1 fruit fly cellular context compared by ENCODE assay signal in the genomic region with DNA sequence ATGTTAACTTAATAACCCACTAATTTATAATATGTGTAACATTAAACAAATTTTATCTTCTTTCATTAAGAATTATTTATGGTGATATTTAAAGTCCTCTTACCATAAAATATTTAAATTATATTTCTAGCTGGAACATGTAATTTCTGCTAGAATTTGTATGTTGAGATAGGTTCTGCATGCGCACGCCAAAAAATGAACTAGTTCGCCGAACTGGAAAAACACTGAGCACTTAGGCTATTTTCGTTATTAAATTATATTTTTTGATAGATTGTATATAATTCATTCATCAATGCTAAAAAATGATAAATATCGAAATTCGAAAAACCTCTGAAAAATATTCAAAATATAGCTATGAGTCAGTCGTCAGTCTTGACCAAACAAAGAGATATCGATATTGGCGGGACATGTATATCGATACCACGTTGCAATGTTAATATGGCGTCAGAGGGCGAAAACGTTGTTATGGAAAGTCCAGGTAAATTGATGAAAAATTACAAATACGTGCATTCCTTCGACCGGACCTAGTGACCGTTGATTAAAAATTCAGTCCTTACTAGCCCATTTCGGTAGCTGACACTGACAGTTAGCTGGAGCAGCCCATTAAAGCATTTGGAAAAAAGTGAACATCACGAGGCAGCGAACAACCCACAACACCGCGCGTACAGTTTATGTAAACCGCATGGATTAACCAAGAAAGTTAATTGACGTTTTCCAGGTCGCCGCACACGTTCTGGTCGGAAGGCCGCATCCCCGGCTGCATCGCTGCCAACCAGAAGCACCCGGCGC.
TF ChIP-seq lines count a peak whose summit lies in the region.

A gene (plus strand): TSS at position 426 of the 789 bp plus-strand sequence.

TF ChIP-seq in whole organism, embryonic, 481 proteins besides CTCF, POLR2A, EP300 and RAD21 (continued from another document and continues in another):
- TF ChIP-seq CG9932 (GFP tag; IDR thresholded peaks at IDR 0.05; lab: Robert Waterston, UW) (peak; percentile 64), CoRest (tag; optimal IDR thresholded peaks at IDR 0.05; lab: Kevin White, UChicago) (peak; percentile 32), mld (GFP tag; IDR thresholded peaks at IDR 0.05; lab: Robert Waterston, UW; ENCODE audit: partially characterized antibody) (peak; percentile 63; the same call in 2 of the 3 replicates), CG6689 (GFP tag; IDR thresholded peaks at IDR 0.05; lab: Robert Waterston, UW) (peak; percentile 47; the same call in 1 of the 2 replicates), dpn (GFP tag; optimal IDR thresholded peaks at IDR 0.05; lab: Kevin White, UChicago) (peak in 1 of 2 experiments; percentile 50), CG12155 (GFP tag; optimal IDR thresholded peaks at IDR 0.05; lab: Kevin White, UChicago) (peak; percentile 6), Dp (GFP tag; optimal IDR thresholded peaks at IDR 0.05; lab: Kevin White, UChicago) (peak; percentile 23), gem (tag; optimal IDR thresholded peaks at IDR 0.05; lab: Kevin White, UChicago) (no peak), crol (GFP tag; IDR thresholded peaks at IDR 0.05; lab: Robert Waterston, UW) (no peak), NfI (GFP tag; optimal IDR thresholded peaks at IDR 0.05; lab: Kevin White, UChicago) (no peak), CG14710 (tag; optimal IDR thresholded peaks at IDR 0.05; lab: Kevin White, UChicago) (peak; percentile 30), tna (GFP tag; IDR thresholded peaks at IDR 0.05; lab: Robert Waterston, UW; ENCODE audit: partially characterized antibody) (peak; percentile 49; the same call in 1 of the 2 replicates), CG34422 (GFP tag; IDR thresholded peaks at IDR 0.05; lab: Robert Waterston, UW) (peak; percentile 60), Pdp1 (GFP tag; optimal IDR thresholded peaks at IDR 0.05; lab: Kevin White, UChicago) (peak in 1 of 2 experiments; percentile 72), CG7372 (GFP tag; IDR thresholded peaks at IDR 0.05; lab: Robert Waterston, UW) (peak; percentile 21; the same call in 1 of the 2 replicates), CG13775 (GFP tag; optimal IDR thresholded peaks at IDR 0.05; lab: Kevin White, UChicago) (peak; percentile 14), Hr39 (optimal IDR thresholded peaks at IDR 0.05; lab: Kevin White, UChicago) (no peak), pan (optimal IDR thresholded peaks at IDR 0.05; lab: Kevin White, UChicago) (no peak), pan (GFP tag; optimal IDR thresholded peaks at IDR 0.05 in 1 of 2, IDR thresholded peaks at IDR 0.05 in 1 of 2) (peak in 1 of 2 experiments; percentile 55), org-1 (GFP tag; optimal IDR thresholded peaks at IDR 0.05; lab: Kevin White, UChicago) (no peak), dm (GFP tag; optimal IDR thresholded peaks at IDR 0.05; lab: Kevin White, UChicago) (peak; percentile 55), BEAF-32 (GFP tag; optimal IDR thresholded peaks at IDR 0.05; lab: Kevin White, UChicago) (peak; percentile 75), CG10267 (tag; optimal IDR thresholded peaks at IDR 0.05; lab: Kevin White, UChicago) (peak; percentile 16), al (GFP tag; IDR thresholded peaks at IDR 0.05; lab: Robert Waterston, UW) (peak; percentile 46; the same call in 1 of the 2 replicates), HmgZ (tag; optimal IDR thresholded peaks at IDR 0.05; lab: Kevin White, UChicago) (peak; percentile 24), esg (GFP tag; conservative IDR thresholded peaks at IDR 0.05; lab: Robert Waterston, UW) (0 out of 2 replicates have a peak, but pooled peaks have one; percentile 20), CG9215 (GFP tag; IDR thresholded peaks at IDR 0.05; lab: Robert Waterston, UW) (0 out of 2 replicates have a peak, but pooled peaks have one; percentile 8), az2 (GFP tag; optimal IDR thresholded peaks at IDR 0.05; lab: Kevin White, UChicago) (peak; percentile 11), CG12219 (GFP tag; optimal IDR thresholded peaks at IDR 0.05; lab: Kevin White, UChicago) (no peak), CG13424 (tag; optimal IDR thresholded peaks at IDR 0.05; lab: Kevin White, UChicago) (peak; percentile 34), unc-4 (GFP tag; IDR thresholded peaks at IDR 0.05; lab: Robert Waterston, UW; ENCODE audit: partially characterized antibody) (peak; percentile 74), Dll (GFP tag; IDR thresholded peaks at IDR 0.05; lab: Robert Waterston, UW; ENCODE audit: partially characterized antibody) (peak; percentile 84), vvl (GFP tag; IDR thresholded peaks at IDR 0.05; lab: Robert Waterston, UW) (peak; percentile 77), emc (GFP tag; optimal IDR thresholded peaks at IDR 0.05; lab: Kevin White, UChicago) (no peak), CG15514 (GFP tag; optimal IDR thresholded peaks at IDR 0.05; lab: Kevin White, UChicago) (peak; percentile 98), Asciz (GFP tag; optimal IDR thresholded peaks at IDR 0.05; lab: Kevin White, UChicago) (no peak), maf-S (GFP tag; optimal IDR thresholded peaks at IDR 0.05; lab: Kevin White, UChicago) (no peak), Taf1 (GFP tag; IDR thresholded peaks at IDR 0.05; lab: Robert Waterston, UW) (0 out of 2 replicates have a peak, but pooled peaks have one; percentile 20), Xrp1 (GFP tag; IDR thresholded peaks at IDR 0.05; lab: Robert Waterston, UW) (peak; percentile 54; the same call in 1 of the 2 replicates), bsh (GFP tag; optimal IDR thresholded peaks at IDR 0.05; lab: Kevin White, UChicago) (peak in 1 of 2 experiments; percentile 32), CG14667 (GFP tag; IDR thresholded peaks at IDR 0.05; lab: Robert Waterston, UW) (peak; percentile 38), CG12391 (tag; optimal IDR thresholded peaks at IDR 0.05; lab: Kevin White, UChicago) (peak; percentile 51), CG16813 (GFP tag; IDR thresholded peaks at IDR 0.05; lab: Robert Waterston, UW; ENCODE audit: partially characterized antibody) (peak; percentile 73), MESR4 (GFP tag; optimal IDR thresholded peaks at IDR 0.05; lab: Kevin White, UChicago) (peak; percentile 79), Sry-β (GFP tag; optimal IDR thresholded peaks at IDR 0.05; lab: Kevin White, UChicago) (peak; percentile 92), ken (GFP tag; IDR thresholded peaks at IDR 0.05; lab: Robert Waterston, UW) (peak; percentile 44; the same call in 1 of the 3 replicates), Dad (GFP tag; optimal IDR thresholded peaks at IDR 0.05; lab: Kevin White, UChicago) (no peak), Ada2b (GFP tag; IDR thresholded peaks at IDR 0.05; lab: Robert Waterston, UW) (peak; percentile 29; the same call in 1 of the 2 replicates), kay (GFP tag; optimal IDR thresholded peaks at IDR 0.05; lab: Kevin White, UChicago) (peak; percentile 60), gsb-n (tag; optimal IDR thresholded peaks at IDR 0.05; lab: Kevin White, UChicago) (no peak), slbo (GFP tag; IDR thresholded peaks at IDR 0.05; lab: Robert Waterston, UW) (peak; percentile 72), lilli (GFP tag; optimal IDR thresholded peaks at IDR 0.05; lab: Kevin White, UChicago) (peak; percentile 51), CG2120 (GFP tag; optimal IDR thresholded peaks at IDR 0.05; lab: Kevin White, UChicago) (peak; percentile 17), phol (tag; optimal IDR thresholded peaks at IDR 0.05; lab: Kevin White, UChicago) (peak; percentile 99), CG7963 (GFP tag; IDR thresholded peaks at IDR 0.05; lab: Robert Waterston, UW; ENCODE audit: partially characterized antibody) (peak; percentile 31; the same call in 1 of the 3 replicates), YL-1 (GFP tag; optimal IDR thresholded peaks at IDR 0.05; lab: Kevin White, UChicago) (peak; percentile 54), zen (tag; optimal IDR thresholded peaks at IDR 0.05; lab: Kevin White, UChicago) (no peak), sisA (GFP tag; IDR thresholded peaks at IDR 0.05; lab: Robert Waterston, UW) (peak; percentile 22; the same call in 1 of the 2 replicates), GATAe (GFP tag; conservative IDR thresholded peaks at IDR 0.05; lab: Robert Waterston, UW) (no peak), CG11456 (GFP tag; IDR thresholded peaks at IDR 0.05; lab: Robert Waterston, UW) (0 out of 3 replicates have a peak, but pooled peaks have one; percentile 47), CG8388 (GFP tag; optimal IDR thresholded peaks at IDR 0.05; lab: Kevin White, UChicago) (peak; percentile 10), CG17829 (tag; optimal IDR thresholded peaks at IDR 0.05; lab: Kevin White, UChicago) (peak; percentile 11), CG11085 (GFP tag; IDR thresholded peaks at IDR 0.05; lab: Robert Waterston, UW) (no peak), CG9727 (GFP tag; optimal IDR thresholded peaks at IDR 0.05; lab: Kevin White, UChicago) (peak; percentile 12), slou (GFP tag; optimal IDR thresholded peaks at IDR 0.05; lab: Kevin White, UChicago) (peak; percentile 6), row (GFP tag; IDR thresholded peaks at IDR 0.05; lab: Robert Waterston, UW) (peak; percentile 81), CG2678 (tag; optimal IDR thresholded peaks at IDR 0.05; lab: Kevin White, UChicago) (no peak), CG32772 (GFP tag; IDR thresholded peaks at IDR 0.05; lab: Robert Waterston, UW) (peak; percentile 44), amos (GFP tag; IDR thresholded peaks at IDR 0.05; lab: Robert Waterston, UW; ENCODE audit: partially characterized antibody) (peak; percentile 72), CG6272 (GFP tag; IDR thresholded peaks at IDR 0.05; lab: Robert Waterston, UW) (0 out of 2 replicates have a peak, but pooled peaks have one; percentile 9), nerfin-2 (GFP tag; IDR thresholded peaks at IDR 0.05; lab: Robert Waterston, UW; ENCODE audit: partially characterized antibody) (peak; percentile 32), sens (GFP tag; lab: Kevin White, UChicago) (peak; percentile 64), CG12104 (GFP tag; optimal IDR thresholded peaks at IDR 0.05; lab: Kevin White, UChicago) (peak; percentile 22), Dref (GFP tag; IDR thresholded peaks at IDR 0.05; lab: Robert Waterston, UW) (peak; percentile 79), Neu2 (GFP tag; optimal IDR thresholded peaks at IDR 0.05; lab: Kevin White, UChicago; ENCODE audit: borderline replicate concordance) (no peak), CG4617 (GFP tag; optimal IDR thresholded peaks at IDR 0.05; lab: Kevin White, UChicago; ENCODE audit: borderline replicate concordance) (peak; percentile 50), Eip74EF (GFP tag; optimal IDR thresholded peaks at IDR 0.05; lab: Kevin White, UChicago) (no peak), ranshi (GFP tag; IDR thresholded peaks at IDR 0.05; lab: Robert Waterston, UW) (peak; percentile 43; the same call in 1 of the 2 replicates), CG32532 (GFP tag; IDR thresholded peaks at IDR 0.05; lab: Robert Waterston, UW) (peak; percentile 49; the same call in 1 of the 2 replicates), Rfx (GFP tag; IDR thresholded peaks at IDR 0.05; lab: Robert Waterston, UW) (peak; percentile 62), CG34224 (GFP tag; IDR thresholded peaks at IDR 0.05; lab: Robert Waterston, UW; ENCODE audit: partially characterized antibody) (peak; percentile 79), CG10543 (GFP tag; optimal IDR thresholded peaks at IDR 0.05; lab: Kevin White, UChicago) (no peak), CG4328 (GFP tag; optimal IDR thresholded peaks at IDR 0.05; lab: Kevin White, UChicago) (no peak), Doc3 (GFP tag; IDR thresholded peaks at IDR 0.05; lab: Robert Waterston, UW; ENCODE audit: partially characterized antibody) (peak; percentile 80), MBD-R2 (GFP tag; IDR thresholded peaks at IDR 0.05; lab: Robert Waterston, UW) (peak; percentile 38; the same call in 1 of the 2 replicates), D19B (GFP tag; optimal IDR thresholded peaks at IDR 0.05; lab: Kevin White, UChicago) (no peak), CG1603 (tag; optimal IDR thresholded peaks at IDR 0.05; lab: Kevin White, UChicago) (peak; percentile 71), Fer3 (tag; optimal IDR thresholded peaks at IDR 0.05; lab: Kevin White, UChicago) (peak; percentile 15), dysf (GFP tag; IDR thresholded peaks at IDR 0.05; lab: Robert Waterston, UW) (0 out of 3 replicates have a peak, but pooled peaks have one; percentile 9), CG13296 (GFP tag; optimal IDR thresholded peaks at IDR 0.05; lab: Kevin White, UChicago) (no peak), zfh1 (GFP tag; IDR thresholded peaks at IDR 0.05; lab: Robert Waterston, UW) (0 out of 3 replicates have a peak, but pooled peaks have one; percentile 38), CG14441 (GFP tag; IDR thresholded peaks at IDR 0.05; lab: Robert Waterston, UW) (peak; percentile 55; the same call in 1 of the 2 replicates), Nf-YA (GFP tag; IDR thresholded peaks at IDR 0.05; lab: Robert Waterston, UW) (0 out of 2 replicates have a peak, but pooled peaks have one; percentile 16), CG6791 (GFP tag; IDR thresholded peaks at IDR 0.05; lab: Robert Waterston, UW; ENCODE audit: partially characterized antibody) (peak; percentile 69), stwl (tag; optimal IDR thresholded peaks at IDR 0.05; lab: Kevin White, UChicago) (peak; percentile 27), CG8089 (GFP tag; optimal IDR thresholded peaks at IDR 0.05; lab: Kevin White, UChicago) (no peak), wek (GFP tag; optimal IDR thresholded peaks at IDR 0.05; lab: Kevin White, UChicago) (no peak), tgo (GFP tag; IDR thresholded peaks at IDR 0.05; lab: Robert Waterston, UW) (peak; percentile 42; the same call in 2 of the 3 replicates), CG2129 (GFP tag; IDR thresholded peaks at IDR 0.05; lab: Robert Waterston, UW; ENCODE audit: partially characterized antibody) (peak; percentile 60), Opbp (GFP tag; IDR thresholded peaks at IDR 0.05; lab: Robert Waterston, UW; ENCODE audit: partially characterized antibody) (peak; percentile 65; the same call in 2 of the 3 replicates), stc (GFP tag; IDR thresholded peaks at IDR 0.05; lab: Robert Waterston, UW) (no peak), ttk (GFP tag; IDR thresholded peaks at IDR 0.05; lab: Robert Waterston, UW) (peak; percentile 46; the same call in 1 of the 2 replicates), CG14014 (GFP tag; IDR thresholded peaks at IDR 0.05; lab: Robert Waterston, UW) (peak; percentile 46; the same call in 1 of the 2 replicates), CG9437 (GFP tag; optimal IDR thresholded peaks at IDR 0.05; lab: Kevin White, UChicago) (peak; percentile 25), Ets65A (GFP tag; lab: Kevin White, UChicago) (peak; percentile 84), Gug (GFP tag; IDR thresholded peaks at IDR 0.05; lab: Robert Waterston, UW) (peak; percentile 39; the same call in 2 of the 4 replicates), zen2 (GFP tag; IDR thresholded peaks at IDR 0.05; lab: Robert Waterston, UW; ENCODE audit: partially characterized antibody) (peak; percentile 73), Med (GFP tag; lab: Kevin White, UChicago) (peak; percentile 84), dmrt11E (tag; optimal IDR thresholded peaks at IDR 0.05; lab: Kevin White, UChicago) (peak; percentile 10), CG2116 (GFP tag; optimal IDR thresholded peaks at IDR 0.05; lab: Kevin White, UChicago) (peak; percentile 58), trem (tag; optimal IDR thresholded peaks at IDR 0.05; lab: Kevin White, UChicago) (peak; percentile 49), Chrac-16 (GFP tag; optimal IDR thresholded peaks at IDR 0.05; lab: Kevin White, UChicago) (peak; percentile 23)
